Worm (Caenorhabditis elegans): ENCODE measurements around the gene F56D6.8.

- TF ChIP-seq ces-1 (GFP tag; optimal IDR thresholded peaks at IDR 0.05), result no peak
- no peak for TF ChIP-seq ceh-39 (tag; optimal IDR thresholded peaks at IDR 0.05)
- TF ChIP-seq elt-1 (tag; optimal IDR thresholded peaks at IDR 0.05; ENCODE audit: borderline replicate concordance, insufficient read depth), result no peak
- no peak for TF ChIP-seq nhr-28 (tag; optimal IDR thresholded peaks at IDR 0.05)
- no peak for TF ChIP-seq mep-1 (tag; optimal IDR thresholded peaks at IDR 0.05)
- no peak for TF ChIP-seq lsy-2 (tag; optimal IDR thresholded peaks at IDR 0.05)
These were observed 27.7 kb upstream of the F56D6.8 start, which contains the start of gene clec-67 for ce11 chrIV:3921898-3922297.

Data from whole organism, mixed stage, embryonic.